Comparison of ENCODE assay signal across 1 fruit fly cellular context in the genomic region with DNA sequence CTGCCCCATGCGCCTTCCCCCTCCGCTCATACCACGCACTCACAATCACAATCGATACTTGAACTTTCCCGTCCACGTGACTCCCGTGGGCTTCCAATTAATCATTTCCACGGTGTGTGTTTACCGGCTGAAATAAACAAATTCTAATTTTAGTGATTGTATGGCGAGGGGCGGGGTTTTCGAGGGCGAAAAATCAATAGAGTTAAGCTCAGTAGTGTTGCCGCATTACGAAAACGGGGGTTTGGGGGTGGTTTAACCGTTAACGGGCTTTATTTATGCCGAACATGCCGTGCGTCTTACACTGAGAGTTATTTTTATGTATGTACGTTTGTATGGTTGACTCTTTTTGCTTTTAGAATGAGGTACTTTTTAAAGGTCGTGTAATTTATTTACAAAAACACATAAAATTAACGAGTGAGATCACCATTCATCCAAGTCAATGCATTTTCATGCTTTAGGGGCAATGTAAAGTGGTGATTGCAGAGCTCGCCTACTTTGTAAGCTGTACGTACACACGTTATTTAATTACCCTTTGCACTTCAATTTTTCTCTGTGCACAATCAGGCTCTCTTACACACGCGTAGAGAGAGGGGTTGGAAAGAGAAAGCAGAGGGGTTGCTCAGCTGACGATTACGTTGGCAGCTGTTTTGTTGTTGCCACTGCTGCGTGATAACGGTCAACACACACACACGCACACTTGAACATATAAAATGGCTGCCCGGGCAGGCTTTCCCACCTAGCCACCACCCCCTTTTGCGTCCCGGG.
A peak's percentile ranks its signal among the peaks of the same experiment; 100 is the strongest.
TF ChIP-seq lines count a peak whose summit lies in the region.

No protein-coding gene starts in this region.

TF ChIP-seq in whole organism, embryonic, 481 proteins besides CTCF, POLR2A, EP300 and RAD21 (continued from another document):
- TF ChIP-seq CG15601 (tag; optimal IDR thresholded peaks at IDR 0.05; lab: Kevin White, UChicago): peak; percentile 69
- no peak for TF ChIP-seq aop (GFP tag; IDR thresholded peaks at IDR 0.05; lab: Robert Waterston, UW)
- TF ChIP-seq Dfd (GFP tag; optimal IDR thresholded peaks at IDR 0.05; lab: Kevin White, UChicago): no peak
- TF ChIP-seq CG9797 (GFP tag; optimal IDR thresholded peaks at IDR 0.05; lab: Kevin White, UChicago): no peak
- TF ChIP-seq CG10321 (GFP tag; IDR thresholded peaks at IDR 0.05; lab: Robert Waterston, UW): no peak
- peak; percentile 65 for TF ChIP-seq Mad (GFP tag; optimal IDR thresholded peaks at IDR 0.05; lab: Kevin White, UChicago)
- TF ChIP-seq Nf-YB (GFP tag; optimal IDR thresholded peaks at IDR 0.05; lab: Kevin White, UChicago): peak; percentile 66
- TF ChIP-seq lola (GFP tag; optimal IDR thresholded peaks at IDR 0.05; lab: Kevin White, UChicago): peak in 1 of 3 experiments; percentile 85
- TF ChIP-seq Sry-β (GFP tag; optimal IDR thresholded peaks at IDR 0.05; lab: Kevin White, UChicago): peak; percentile 16
- TF ChIP-seq pb (GFP tag; optimal IDR thresholded peaks at IDR 0.05; lab: Kevin White, UChicago): peak; percentile 86
- no peak for TF ChIP-seq sr (GFP tag; IDR thresholded peaks at IDR 0.05; lab: Robert Waterston, UW)
- TF ChIP-seq Asciz (GFP tag; optimal IDR thresholded peaks at IDR 0.05; lab: Kevin White, UChicago): peak; percentile 74
- TF ChIP-seq CG6791 (GFP tag; IDR thresholded peaks at IDR 0.05; lab: Robert Waterston, UW; ENCODE audit: partially characterized antibody): no peak
- peak; percentile 80 for TF ChIP-seq crc (GFP tag; optimal IDR thresholded peaks at IDR 0.05; lab: Kevin White, UChicago)
- TF ChIP-seq ash1 (GFP tag; optimal IDR thresholded peaks at IDR 0.05; lab: Kevin White, UChicago): peak; percentile 14
- peak in 1 of 2 experiments; percentile 40 for TF ChIP-seq insv (GFP tag; optimal IDR thresholded peaks at IDR 0.05; lab: Kevin White, UChicago)
- TF ChIP-seq CG2678 (tag; optimal IDR thresholded peaks at IDR 0.05; lab: Kevin White, UChicago): peak; percentile 91
- no peak for TF ChIP-seq CG4360 (GFP tag; IDR thresholded peaks at IDR 0.05; lab: Robert Waterston, UW)
- no peak for TF ChIP-seq sens-2 (GFP tag; IDR thresholded peaks at IDR 0.05; lab: Robert Waterston, UW)
- no peak for TF ChIP-seq bowl (GFP tag; IDR thresholded peaks at IDR 0.05; lab: Robert Waterston, UW)
- TF ChIP-seq tx (GFP tag; optimal IDR thresholded peaks at IDR 0.05; lab: Kevin White, UChicago): peak; percentile 79
- no peak for TF ChIP-seq wdn (GFP tag; IDR thresholded peaks at IDR 0.05; lab: Robert Waterston, UW)
- peak; percentile 50 for TF ChIP-seq tup (GFP tag; optimal IDR thresholded peaks at IDR 0.05; lab: Kevin White, UChicago)
- no peak for TF ChIP-seq CG17612 (GFP tag; IDR thresholded peaks at IDR 0.05; lab: Robert Waterston, UW)
- no peak for TF ChIP-seq E2f1 (GFP tag; IDR thresholded peaks at IDR 0.05; lab: Robert Waterston, UW)
- TF ChIP-seq CoRest (tag; optimal IDR thresholded peaks at IDR 0.05; lab: Kevin White, UChicago): peak; percentile 92
- TF ChIP-seq Sry-δ (GFP tag; optimal IDR thresholded peaks at IDR 0.05; lab: Kevin White, UChicago): peak; percentile 24
- TF ChIP-seq Sox100B (GFP tag; optimal IDR thresholded peaks at IDR 0.05; lab: Kevin White, UChicago): peak; percentile 81
- peak; percentile 89 for TF ChIP-seq CG2712 (tag; optimal IDR thresholded peaks at IDR 0.05; lab: Kevin White, UChicago)
- TF ChIP-seq H15 (GFP tag; IDR thresholded peaks at IDR 0.05; lab: Robert Waterston, UW): no peak
- TF ChIP-seq chinmo (GFP tag; IDR thresholded peaks at IDR 0.05; lab: Robert Waterston, UW; ENCODE audit: partially characterized antibody): no peak
- TF ChIP-seq HmgD (GFP tag; optimal IDR thresholded peaks at IDR 0.05; lab: Kevin White, UChicago): peak; percentile 79
- TF ChIP-seq otp (GFP tag; IDR thresholded peaks at IDR 0.05; lab: Robert Waterston, UW): no peak
- peak; percentile 61 for TF ChIP-seq CG10654 (GFP tag; optimal IDR thresholded peaks at IDR 0.05; lab: Kevin White, UChicago)
- no peak for TF ChIP-seq CkIIα-i1 (GFP tag; IDR thresholded peaks at IDR 0.05; lab: Robert Waterston, UW)
